Worm (Caenorhabditis elegans) whole organism, midembryonic: ENCODE measurements around the gene F18E9.4.
"Not testable (repeated sequence)": the region's sequence is repeated elsewhere in the genome, so short reads cannot be mapped to it uniquely, and the experiment has no call there.

Source experiments
- T22C8.4 ChIP-seq: fragments of 200-800 bp; sonication (Bioruptor generic); IDR thresholded peaks from 2 replicates; pipeline ENCODE4 v1.3.6; 2022; ENCODE audit warnings: missing genetic modification characterization, missing compliant biosample characterization
- cog-1 ChIP-seq: sonication (generic microtip); optimal IDR thresholded peaks from 2 replicates; lab custom pipeline; 2016; ENCODE audit warnings: missing genetic modification characterization, missing compliant biosample characterization
- flt-1 ChIP-seq: fragments of 200-800 bp; sonication (Bioruptor generic); IDR thresholded peaks from 2 replicates; pipeline ENCODE4 v1.3.6; 2022; ENCODE audit warnings: missing genetic modification characterization, missing compliant biosample characterization
- klf-2 ChIP-seq: fragments of 200-800 bp; sonication (Bioruptor generic); conservative IDR thresholded peaks from 2 replicates; pipeline ENCODE4 v1.3.6; 2022; ENCODE audit warnings: missing genetic modification reagents, missing genetic modification characterization, missing compliant biosample characterization
- med-1 ChIP-seq: sonication (generic microtip); optimal IDR thresholded peaks from 2 replicates; lab custom pipeline; 2017; ENCODE audit warnings: missing genetic modification characterization, mild to moderate bottlenecking, missing compliant biosample characterization, antibody characterized with exemption, missing genetic modification reagents; ENCODE audit not compliant: insufficient read depth
- ref-1 ChIP-seq: fragments of 200-800 bp; sonication (Bioruptor generic); conservative IDR thresholded peaks from 2 replicates; pipeline ENCODE4 v1.3.6; 2022; ENCODE audit warnings: missing genetic modification reagents, missing genetic modification characterization, missing compliant biosample characterization
- tab-1 ChIP-seq: fragments of 200-800 bp; sonication (Bioruptor generic); IDR thresholded peaks from 2 replicates; pipeline ENCODE4 v1.3.6; 2022; ENCODE audit warnings: missing genetic modification characterization, missing compliant biosample characterization
- ztf-23 ChIP-seq: fragments of 200-800 bp; sonication (Bioruptor generic); IDR thresholded peaks from 2 replicates; pipeline ENCODE4 v1.3.6; 2022; ENCODE audit warnings: missing genetic modification reagents, missing genetic modification characterization, missing compliant biosample characterization
- ztf-29 ChIP-seq: fragments of 200-800 bp; sonication (Bioruptor generic); IDR thresholded peaks from 2 replicates; pipeline ENCODE4 v1.3.6; 2022; ENCODE audit warnings: missing genetic modification reagents, missing genetic modification characterization, missing compliant biosample characterization

The F18E9.4 gene

ce11 chrX:8599725-8600124, 19.4 kb downstream of the F18E9.4 start:
- TF ChIP-seq klf-2 (no peak), flt-1 (GFP tag; lab: Robert Waterston, UW) (no peak), ztf-29 (GFP tag; lab: Robert Waterston, UW) (no peak), T22C8.4 (no peak), cog-1 (tag; lab: Kevin White, UChicago) (no peak), tab-1 (GFP tag; lab: Robert Waterston, UW) (no peak), med-1 (GFP tag; lab: Kevin White, UChicago) (no peak), ztf-23 (GFP tag; lab: Robert Waterston, UW) (no peak), ref-1 (GFP tag; lab: Robert Waterston, UW) (no peak)

- TF ChIP-seq ztf-23 (GFP tag; lab: Robert Waterston, UW) (no peak), T22C8.4 (no peak), flt-1 (GFP tag; lab: Robert Waterston, UW) (no peak), med-1 (GFP tag; lab: Kevin White, UChicago) (no peak), klf-2 (no peak), cog-1 (tag; lab: Kevin White, UChicago) (no peak), ref-1 (GFP tag; lab: Robert Waterston, UW) (no peak), ztf-29 (GFP tag; lab: Robert Waterston, UW) (no peak), tab-1 (GFP tag; lab: Robert Waterston, UW) (no peak)
Measured at ce11 chrX:8601235-8601634, 20.9 kb downstream of the F18E9.4 start, which contains the start of gene F18E9.1. TSS of gene F18E9.1 (plus strand) at chrX:8601535.

- TF ChIP-seq ref-1 (GFP tag; lab: Robert Waterston, UW) (0 out of 2 replicates have a peak, but pooled peaks have one; percentile 7), flt-1 (GFP tag; lab: Robert Waterston, UW) (peak; percentile 56), ztf-29 (GFP tag; lab: Robert Waterston, UW) (peak; percentile 51; the same call in 1 of the 2 replicates), ztf-23 (GFP tag; lab: Robert Waterston, UW) (peak; percentile 81), med-1 (GFP tag; lab: Kevin White, UChicago) (no peak), T22C8.4 (peak; percentile 9; the same call in 1 of the 2 replicates), cog-1 (tag; lab: Kevin White, UChicago) (no peak), tab-1 (GFP tag; lab: Robert Waterston, UW) (0 out of 2 replicates have a peak, but pooled peaks have one; percentile 6), klf-2 (peak; percentile 74)
Measured at ce11 chrX:8602722-8603427, 22.6 kb downstream of the F18E9.4 start.

- no peak for TF ChIP-seq med-1 (GFP tag; lab: Kevin White, UChicago)
- TF ChIP-seq ref-1 (GFP tag; lab: Robert Waterston, UW): no peak
- TF ChIP-seq tab-1 (GFP tag; lab: Robert Waterston, UW): no peak
- no peak for TF ChIP-seq flt-1 (GFP tag; lab: Robert Waterston, UW)
- no peak for TF ChIP-seq cog-1 (tag; lab: Kevin White, UChicago)
- no peak for TF ChIP-seq ztf-23 (GFP tag; lab: Robert Waterston, UW)
- TF ChIP-seq ztf-29 (GFP tag; lab: Robert Waterston, UW): no peak
- TF ChIP-seq T22C8.4: no peak
- no peak for TF ChIP-seq klf-2
Measured at ce11 chrX:8604160-8604559, 23.8 kb downstream of the F18E9.4 start.

- TF ChIP-seq cog-1 (tag; lab: Kevin White, UChicago) (no peak), ref-1 (GFP tag; lab: Robert Waterston, UW) (no peak), flt-1 (GFP tag; lab: Robert Waterston, UW) (no peak), med-1 (GFP tag; lab: Kevin White, UChicago) (no peak)
Measured at ce11 chrX:8605005-8605404, 24.7 kb downstream of the F18E9.4 start, which contains the start of the genes H35N09.2 and H35N09.1. TSS of gene H35N09.2 (minus strand) at chrX:8605058. TSS of gene H35N09.1 (plus strand) at chrX:8605339.

ce11 chrX:8608756-8609155, 28.4 kb downstream of the F18E9.4 start:
- TF ChIP-seq cog-1 (tag; lab: Kevin White, UChicago) (no peak), ztf-23 (GFP tag; lab: Robert Waterston, UW) (peak; percentile 35; the same call in 1 of the 2 replicates)

DNA sequence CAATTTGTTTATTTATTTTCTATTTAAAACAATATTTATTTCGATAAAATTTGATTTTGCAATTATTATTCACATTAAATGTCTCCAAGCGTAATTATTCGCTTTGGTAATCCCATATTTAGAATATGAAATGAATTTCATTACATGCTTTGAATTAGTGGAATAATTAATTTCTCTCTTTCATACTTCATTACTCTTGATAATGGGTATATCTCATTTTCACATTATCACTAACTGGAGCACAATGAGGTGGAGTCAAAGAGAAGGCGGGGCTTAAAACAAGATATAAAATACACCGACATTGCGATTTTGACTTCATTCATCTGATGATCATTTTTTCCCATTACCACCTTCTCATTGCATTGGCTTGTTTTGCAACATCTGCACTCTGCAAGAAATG, 30.3 kb downstream of the F18E9.4 start, which contains the start of gene K01A12.4:
TSS of gene K01A12.4 (plus strand) at position 301 of the 400 bp plus-strand sequence.
- TF ChIP-seq flt-1 (GFP tag; lab: Robert Waterston, UW); klf-2; T22C8.4: not testable (repeated sequence)

ce11 chrX:8612278-8612677, 32.0 kb downstream of the F18E9.4 start:
- TF ChIP-seq ztf-29 (GFP tag; lab: Robert Waterston, UW): no peak

DNA sequence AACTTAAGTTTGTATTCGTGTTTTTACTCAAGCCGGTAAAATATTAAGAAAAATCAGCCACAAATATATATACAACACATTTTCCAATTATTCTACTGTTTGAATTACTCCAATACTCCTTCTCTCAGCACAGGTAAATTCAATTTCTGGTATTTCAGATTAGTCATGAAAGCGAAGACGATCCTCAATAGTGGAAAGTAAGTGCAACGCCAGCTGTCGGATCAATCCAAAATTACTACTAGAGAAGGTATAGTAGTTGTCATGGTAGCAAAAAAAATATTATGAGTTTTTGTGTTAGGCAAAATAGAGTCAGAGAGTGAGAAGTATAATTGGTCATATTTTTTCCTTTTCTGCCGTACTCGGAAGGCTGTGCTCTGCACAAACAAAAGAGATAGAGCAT, 32.7 kb downstream of the F18E9.4 start, which contains the start of gene K01A12.2:
TSS of gene K01A12.2 (plus strand) at position 301 of the 400 bp plus-strand sequence.
- no peak for TF ChIP-seq flt-1 (GFP tag; lab: Robert Waterston, UW)
- TF ChIP-seq ztf-29 (GFP tag; lab: Robert Waterston, UW): no peak
- no peak for TF ChIP-seq T22C8.4
- no peak for TF ChIP-seq cog-1 (tag; lab: Kevin White, UChicago)
- no peak for TF ChIP-seq ref-1 (GFP tag; lab: Robert Waterston, UW)
- TF ChIP-seq ztf-23 (GFP tag; lab: Robert Waterston, UW): no peak
